Worm (Caenorhabditis elegans) whole organism, young adult: ENCODE results near the gene nlp-43.
A peak's percentile ranks its signal among the peaks of the same experiment; 100 is the strongest.
"Not testable (repeated sequence)": the region's sequence is repeated elsewhere in the genome, so short reads cannot be mapped to it uniquely, and the experiment has no call there.

ENCODE experiments used
- B0261.1 ChIP-seq: sonication (generic microtip); optimal IDR thresholded peaks from 2 replicates; lab custom pipeline; 2016; ENCODE audit warnings: mild to moderate bottlenecking, missing genetic modification characterization, moderate library complexity, missing compliant biosample characterization
- D2030.7 ChIP-seq: fragments of 200-800 bp; sonication (Bioruptor generic); IDR thresholded peaks from 2 replicates; pipeline ENCODE4 v1.3.6; 2022; ENCODE audit warnings: missing genetic modification reagents, missing genetic modification characterization, missing compliant biosample characterization
- F22D6.2 ChIP-seq: sonication (generic microtip); optimal IDR thresholded peaks from 2 replicates; lab custom pipeline; 2016; ENCODE audit warnings: mild to moderate bottlenecking, missing genetic modification characterization, missing compliant biosample characterization
- F33H1.4 ChIP-seq: fragments of 200-800 bp; sonication (Bioruptor generic); IDR thresholded peaks from 2 replicates; pipeline ENCODE4 v1.3.6; 2022; ENCODE audit warnings: missing genetic modification reagents, missing genetic modification characterization, missing compliant biosample characterization
- F37B4.10 ChIP-seq: fragments of 200-800 bp; sonication (Bioruptor generic); IDR thresholded peaks from 2 replicates; pipeline ENCODE4 v1.3.6; 2022; ENCODE audit warnings: missing genetic modification characterization, missing compliant biosample characterization
- F52B5.7 ChIP-seq: sonication (generic microtip); optimal IDR thresholded peaks from 2 replicates; lab custom pipeline; 2016; ENCODE audit warnings: mild to moderate bottlenecking, missing genetic modification characterization, missing compliant biosample characterization
- F57A8.1 ChIP-seq: fragments of 200-800 bp; sonication (Bioruptor generic); optimal IDR thresholded peaks from 2 replicates; lab custom pipeline; 2018; ENCODE audit warnings: mild to moderate bottlenecking, missing genetic modification characterization, moderate library complexity, missing compliant biosample characterization
- aptf-2 ChIP-seq: fragments of 200-800 bp; sonication (Bioruptor generic); conservative IDR thresholded peaks from 2 replicates; pipeline ENCODE4 v1.3.6; 2022; ENCODE audit warnings: missing genetic modification reagents, missing genetic modification characterization, missing compliant biosample characterization
- athp-1 ChIP-seq: sonication (generic microtip); optimal IDR thresholded peaks from 2 replicates; lab custom pipeline; 2017; ENCODE audit warnings: mild to moderate bottlenecking, missing genetic modification characterization, missing compliant biosample characterization
- attf-3 ChIP-seq: fragments of 200-800 bp; sonication (Bioruptor generic); conservative IDR thresholded peaks from 2 replicates; pipeline ENCODE4 v1.3.6; 2022; ENCODE audit warnings: missing genetic modification reagents, missing genetic modification characterization, missing compliant biosample characterization
- bed-1 ChIP-seq: fragments of 200-800 bp; sonication (Bioruptor generic); IDR thresholded peaks from 2 replicates; pipeline ENCODE4 v1.3.6; 2022; ENCODE audit warnings: missing genetic modification reagents, missing genetic modification characterization, missing compliant biosample characterization
- ceh-100 ChIP-seq: fragments of 200-800 bp; sonication (Bioruptor generic); IDR thresholded peaks from 2 replicates; pipeline ENCODE4 v1.3.6; 2022; ENCODE audit warnings: missing genetic modification reagents, missing genetic modification characterization, missing compliant biosample characterization
- ceh-40 ChIP-seq: fragments of 200-800 bp; sonication (Bioruptor generic); IDR thresholded peaks from 2 replicates; pipeline ENCODE4 v1.3.6; 2022; ENCODE audit warnings: missing genetic modification characterization, missing compliant biosample characterization
- ceh-91 ChIP-seq: fragments of 200-800 bp; sonication (Bioruptor generic); IDR thresholded peaks from 2 replicates; pipeline ENCODE4 v1.3.6; 2022; ENCODE audit warnings: missing genetic modification reagents, missing genetic modification characterization, missing compliant biosample characterization
- die-1 ChIP-seq: sonication (generic microtip); optimal IDR thresholded peaks from 2 replicates; lab custom pipeline; 2016; ENCODE audit warnings: missing genotype, mild to moderate bottlenecking, missing genetic modification characterization, missing compliant biosample characterization
- efl-1 ChIP-seq: fragments of 150-350 bp; optimal IDR thresholded peaks from 2 replicates; lab custom pipeline; 2014; ENCODE audit warnings: missing biosample characterization, missing genetic modification reagents, missing genetic modification characterization
- fkh-3 ChIP-seq: sonication (generic microtip); optimal IDR thresholded peaks from 2 replicates; lab custom pipeline; 2016; ENCODE audit warnings: mild to moderate bottlenecking, missing genetic modification characterization, missing compliant biosample characterization
- gei-17 ChIP-seq: fragments of 200-800 bp; sonication (Bioruptor generic); optimal IDR thresholded peaks from 2 replicates; lab custom pipeline; 2018; ENCODE audit warnings: mild to moderate bottlenecking, missing genetic modification characterization, missing compliant biosample characterization
- him-1 ChIP-seq: sonication (generic microtip); optimal IDR thresholded peaks from 2 replicates; lab custom pipeline; 2016; ENCODE audit warnings: missing genotype, missing genetic modification reagents, missing genetic modification characterization, missing compliant biosample characterization
- hlh-12 ChIP-seq: sonication (generic microtip); optimal IDR thresholded peaks from 2 replicates; lab custom pipeline; 2016; ENCODE audit warnings: missing genetic modification characterization, missing compliant biosample characterization
- hmg-20 ChIP-seq: fragments of 200-800 bp; sonication (Bioruptor generic); IDR thresholded peaks from 2 replicates; pipeline ENCODE4 v1.3.6; 2022; ENCODE audit warnings: missing genetic modification reagents, missing genetic modification characterization, missing compliant biosample characterization
- hrde-1 ChIP-seq: sonication (generic microtip); optimal IDR thresholded peaks from 2 replicates; lab custom pipeline; 2016; ENCODE audit warnings: missing genetic modification characterization, mild to moderate bottlenecking, missing compliant biosample characterization, moderate library complexity, missing genotype, missing genetic modification reagents, borderline replicate concordance
- lag-1 ChIP-seq: fragments of 200-800 bp; sonication (Bioruptor generic); IDR thresholded peaks from 2 replicates; pipeline ENCODE4 v1.3.6; 2022; ENCODE audit warnings: missing genetic modification reagents, missing genetic modification characterization, missing compliant biosample characterization
- lin-35 ChIP-seq, 3 experiments: fragments of 150-350 bp in 2 of 3; sonication (generic microtip) in 1 of 3; optimal IDR thresholded peaks; 2 replicates each; lab custom pipeline; 2014 to 2018; ENCODE audit warnings: missing biosample characterization in 3 of 3, missing genetic modification characterization in 3 of 3, missing genetic modification reagents in 3 of 3
- lin-40 ChIP-seq: sonication (generic microtip); optimal IDR thresholded peaks from 2 replicates; lab custom pipeline; 2016; ENCODE audit warnings: missing genetic modification characterization, mild to moderate bottlenecking, missing compliant biosample characterization, missing genotype, missing genetic modification reagents
- lin-54 ChIP-seq: fragments of 200-800 bp; sonication (Bioruptor generic); optimal IDR thresholded peaks from 2 replicates; lab custom pipeline; 2018; ENCODE audit warnings: mild to moderate bottlenecking, missing genetic modification characterization, missing compliant biosample characterization
- madf-8 ChIP-seq: fragments of 200-800 bp; sonication (Bioruptor generic); conservative IDR thresholded peaks from 2 replicates; pipeline ENCODE4 v1.3.6; 2022; ENCODE audit warnings: missing genetic modification reagents, missing genetic modification characterization, missing compliant biosample characterization
- mel-28 ChIP-seq: sonication (generic microtip); optimal IDR thresholded peaks from 2 replicates; lab custom pipeline; 2016; ENCODE audit warnings: borderline replicate concordance, mild to moderate bottlenecking, missing genetic modification characterization, missing compliant biosample characterization
- nfya-1 ChIP-seq: sonication (generic microtip); optimal IDR thresholded peaks from 2 replicates; lab custom pipeline; 2017; ENCODE audit warnings: antibody characterized with exemption, missing compliant biosample characterization, missing genetic modification characterization, borderline replicate concordance; ENCODE audit not compliant: insufficient read depth
- nhr-179 ChIP-seq: sonication (generic microtip); optimal IDR thresholded peaks from 2 replicates; lab custom pipeline; 2016; ENCODE audit warnings: mild to moderate bottlenecking, missing genetic modification characterization, missing compliant biosample characterization
- nhr-27 ChIP-seq: fragments of 200-800 bp; sonication (Bioruptor generic); optimal IDR thresholded peaks from 2 replicates; lab custom pipeline; 2018; ENCODE audit warnings: mild to moderate bottlenecking, missing genetic modification characterization, moderate library complexity, missing compliant biosample characterization
- rcor-1 ChIP-seq: fragments of 200-800 bp; sonication (Bioruptor generic); IDR thresholded peaks from 2 replicates; pipeline ENCODE4 v1.3.6; 2022; ENCODE audit warnings: missing genetic modification reagents, missing genetic modification characterization, missing compliant biosample characterization
- repo-1 ChIP-seq: sonication (generic microtip); optimal IDR thresholded peaks from 2 replicates; lab custom pipeline; 2017; ENCODE audit warnings: mild to moderate bottlenecking, missing genetic modification characterization, missing compliant biosample characterization
- snpc-1.3 ChIP-seq: sonication (generic microtip); optimal IDR thresholded peaks from 2 replicates; lab custom pipeline; 2017; ENCODE audit warnings: missing genetic modification characterization, mild to moderate bottlenecking, missing compliant biosample characterization, antibody characterized with exemption, moderate library complexity, missing genotype, missing genetic modification reagents; ENCODE audit not compliant: insufficient read depth
- snpc-3.4 ChIP-seq: sonication (generic microtip); optimal IDR thresholded peaks from 2 replicates; lab custom pipeline; 2017; ENCODE audit warnings: missing genetic modification characterization, mild to moderate bottlenecking, missing compliant biosample characterization, antibody characterized with exemption, moderate library complexity, missing genotype, missing genetic modification reagents
- snpc-4 ChIP-seq, 5 experiments: fragments of 150-350 bp in 1 of 5; sonication (generic microtip) in 4 of 5; optimal IDR thresholded peaks; 2 replicates each; lab custom pipeline; 2014 to 2018; ENCODE audit warnings: missing genetic modification characterization in 5 of 5, missing biosample characterization in 3 of 5, antibody characterized with exemption in 2 of 5, mild to moderate bottlenecking in 2 of 5, missing compliant biosample characterization in 2 of 5, missing genotype in 2 of 5, moderate library complexity in 2 of 5, missing genetic modification reagents in 1 of 5
- sptf-2 ChIP-seq: fragments of 200-800 bp; sonication (Bioruptor generic); optimal IDR thresholded peaks from 2 replicates; lab custom pipeline; 2018; ENCODE audit warnings: mild to moderate bottlenecking, missing genetic modification characterization, missing compliant biosample characterization
- ztf-22 ChIP-seq: fragments of 200-800 bp; sonication (Bioruptor generic); optimal IDR thresholded peaks from 2 replicates; lab custom pipeline; 2018; ENCODE audit warnings: mild to moderate bottlenecking, missing genetic modification characterization, moderate library complexity, missing compliant biosample characterization
- ztf-26 ChIP-seq: sonication (generic microtip); optimal IDR thresholded peaks from 2 replicates; lab custom pipeline; 2017; ENCODE audit warnings: missing genetic modification characterization, missing compliant biosample characterization
- ztf-28 ChIP-seq: fragments of 200-800 bp; sonication (Bioruptor generic); IDR thresholded peaks from 2 replicates; pipeline ENCODE4 v1.3.6; 2022; ENCODE audit warnings: missing genetic modification reagents, missing genetic modification characterization, missing compliant biosample characterization
- ztf-3 ChIP-seq: fragments of 200-800 bp; sonication (Bioruptor generic); optimal IDR thresholded peaks from 2 replicates; lab custom pipeline; 2018; ENCODE audit warnings: mild to moderate bottlenecking, missing genetic modification characterization, missing compliant biosample characterization

The nlp-43 gene

DNA sequence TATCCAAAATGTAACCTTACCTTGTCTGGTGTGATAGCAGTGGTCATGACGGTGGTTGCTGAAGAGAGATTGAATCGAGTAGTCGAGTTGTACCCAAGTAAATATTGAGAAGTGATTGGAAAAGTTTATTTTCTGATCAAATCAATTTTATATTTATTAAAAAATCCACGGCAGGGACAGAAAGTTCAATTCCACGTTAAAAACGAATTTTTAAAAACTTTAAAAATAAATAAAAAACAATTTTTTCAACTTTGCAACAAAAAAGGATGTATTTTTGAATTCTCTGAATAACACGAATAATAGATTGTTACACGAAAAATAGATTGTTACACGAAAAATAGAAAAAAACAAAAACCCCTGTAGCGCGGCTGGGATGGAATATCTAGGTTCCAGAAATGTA, 13.5 kb downstream of the nlp-43 start, which contains the start of gene C45G9.9:
Gene C45G9.9 (minus strand): TSS at position 101 of the 400 bp plus-strand sequence.
- TF ChIP-seq athp-1 (tag; lab: Kevin White, UChicago); ceh-100; mel-28 (tag; lab: Kevin White, UChicago): not testable (repeated sequence)
- TF ChIP-seq, all 124 proteins: peak for 0; not testable (repeated sequence) for 124

DNA sequence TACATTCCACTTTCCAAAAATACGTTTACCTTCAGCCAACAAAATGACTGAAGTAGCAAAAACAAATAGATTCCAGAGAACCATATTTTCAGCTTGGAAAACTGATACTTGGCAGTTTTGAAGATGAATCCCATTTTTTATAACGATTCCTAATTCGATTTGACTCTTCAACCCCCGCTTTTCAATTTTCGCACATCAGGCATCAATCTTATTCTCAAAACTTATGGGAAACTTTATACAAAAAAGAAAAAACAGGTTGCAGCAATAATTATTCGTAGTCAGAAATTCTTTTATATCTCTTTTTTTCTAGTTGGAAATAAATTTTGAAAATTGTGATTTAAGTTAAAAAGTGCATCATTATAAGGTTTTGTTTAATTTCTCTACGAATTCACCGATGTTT, 19.6 kb downstream of the nlp-43 start, which contains the start of gene C45G9.10:
Gene C45G9.10 (minus strand): TSS at position 101 of the 400 bp plus-strand sequence.
- TF ChIP-seq rcor-1 (GFP tag; lab: Robert Waterston, UW) (no peak), ztf-22 (no peak), ceh-91 (GFP tag; lab: Robert Waterston, UW) (no peak), F22D6.2 (tag; lab: Kevin White, UChicago) (no peak), repo-1 (tag; lab: Kevin White, UChicago) (no peak), F37B4.10 (no peak), F57A8.1 (no peak), aptf-2 (no peak), lin-40 (tag; lab: Kevin White, UChicago) (no peak), die-1 (tag; lab: Kevin White, UChicago) (no peak), ztf-26 (tag; lab: Kevin White, UChicago) (no peak), sptf-2 (GFP tag; lab: Kevin White, UChicago) (no peak), fkh-3 (tag; lab: Kevin White, UChicago) (no peak), snpc-3.4 (tag; lab: Kevin White, UChicago) (no peak), attf-3 (GFP tag; lab: Robert Waterston, UW) (no peak), athp-1 (tag; lab: Kevin White, UChicago) (no peak)

DNA sequence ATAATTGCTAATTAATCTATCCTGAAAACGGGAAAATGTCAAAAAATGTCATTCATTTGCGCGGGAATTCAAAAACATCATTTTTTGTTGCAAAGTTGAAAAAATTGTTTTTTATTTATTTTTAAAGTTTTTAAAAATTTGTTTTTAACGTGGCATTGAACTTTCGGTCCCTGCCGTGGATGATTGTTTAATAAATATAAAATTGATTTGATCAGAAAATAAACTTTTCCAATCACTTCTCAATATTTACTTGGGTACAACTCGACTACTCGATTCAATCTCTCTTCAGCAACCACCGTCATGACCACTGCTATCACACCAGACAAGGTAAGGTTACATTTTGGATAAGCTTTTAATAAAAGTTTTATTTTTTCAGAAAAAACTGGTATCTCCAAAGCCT, 20.2 kb downstream of the nlp-43 start, which contains the start of gene C45G9.4:
Gene C45G9.4 (plus strand): TSS at position 301 of the 400 bp plus-strand sequence.
- not testable (repeated sequence) for TF ChIP-seq D2030.7 (GFP tag; lab: Robert Waterston, UW); gei-17 (GFP tag; lab: Kevin White, UChicago); him-1 (tag; lab: Kevin White, UChicago)

DNA sequence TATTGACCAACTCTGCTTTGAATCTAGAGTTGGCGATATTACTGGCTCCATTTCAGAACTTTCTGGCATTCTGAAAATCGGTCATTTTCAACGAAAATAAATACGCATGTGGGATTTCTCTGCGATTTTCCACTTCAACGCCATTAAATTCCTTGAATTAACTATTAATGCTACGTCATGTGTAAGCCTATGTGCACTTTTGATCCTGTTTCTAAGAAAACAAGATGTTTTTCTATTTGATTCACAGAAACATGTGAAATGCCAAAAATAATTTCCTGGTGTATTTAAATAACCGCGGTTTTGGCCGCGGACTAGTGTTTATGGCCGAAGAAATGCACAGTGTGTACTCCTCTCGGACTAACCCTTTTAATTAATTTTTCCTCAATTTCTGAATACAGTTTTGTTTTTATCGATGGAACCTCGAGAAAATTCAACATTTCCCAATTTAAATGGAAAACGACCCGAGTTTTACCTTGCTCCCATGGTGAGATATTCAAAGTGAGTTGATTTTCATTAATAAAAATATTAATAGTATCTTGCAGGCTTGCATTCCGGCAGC, 26.5 kb downstream of the nlp-43 start, which contains the start of the genes C45G9.11 and C45G9.2:
Gene C45G9.11 (minus strand): TSS at position 51 of the 559 bp plus-strand sequence.
Gene C45G9.2 (plus strand): TSS at position 392 of the 559 bp plus-strand sequence.
- TF ChIP-seq F22D6.2 (tag; lab: Kevin White, UChicago) (no peak), ceh-40 (GFP tag; lab: Robert Waterston, UW) (no peak), sptf-2 (GFP tag; lab: Kevin White, UChicago) (no peak), lag-1 (GFP tag; lab: Robert Waterston, UW) (no peak), ztf-28 (peak; percentile 81; the same call in 1 of the 2 replicates), F52B5.7 (tag; lab: Kevin White, UChicago) (no peak), F57A8.1 (no peak), ztf-3 (GFP tag; lab: Kevin White, UChicago) (no peak), hrde-1 (tag; lab: Kevin White, UChicago) (no peak), lin-54 (GFP tag; lab: Kevin White, UChicago) (peak; percentile 83), hlh-12 (tag; lab: Kevin White, UChicago) (no peak), bed-1 (GFP tag; lab: Robert Waterston, UW) (no peak), hmg-20 (no peak), nhr-179 (no peak), lin-35 (GFP tag; optimal IDR thresholded peaks at IDR 0.05; lab: Kevin White, UChicago) (peak in 1 of 3 experiments; percentile 74), B0261.1 (tag; lab: Kevin White, UChicago) (no peak), lin-40 (tag; lab: Kevin White, UChicago) (no peak), snpc-4 (GFP tag; optimal IDR thresholded peaks at IDR 0.05; lab: Kevin White, UChicago) (no peak), snpc-4 (tag; optimal IDR thresholded peaks at IDR 0.05; lab: Kevin White, UChicago) (peak in 1 of 4 experiments; percentile 45), nhr-27 (no peak), nfya-1 (no peak), efl-1 (GFP tag; lab: Kevin White, UChicago) (peak; percentile 65), F33H1.4 (GFP tag; lab: Robert Waterston, UW) (peak; percentile 65), madf-8 (GFP tag; lab: Robert Waterston, UW) (peak; percentile 36), snpc-1.3 (tag; lab: Kevin White, UChicago) (no peak)
